Fruit fly (Drosophila melanogaster) whole organism, adult: ENCODE measurements around the gene PGRP-SB1.

Source experiments
- CG11617 ChIP-seq: fragments of 200-800 bp; sonication (Bioruptor generic); optimal IDR thresholded peaks from 2 replicates; lab custom pipeline; 2017; ENCODE audit warnings: mild to moderate bottlenecking, missing biosample characterization, missing genetic modification reagents, missing genetic modification characterization
- CG12768 ChIP-seq: fragments of 200-800 bp; sonication (Bioruptor generic); optimal IDR thresholded peaks from 2 replicates; lab custom pipeline; 2017; ENCODE audit warnings: missing biosample characterization, missing genetic modification characterization, mild to moderate bottlenecking, moderate library complexity, missing genetic modification reagents
- CG14711 ChIP-seq: fragments of 200-800 bp; sonication (Bioruptor generic); optimal IDR thresholded peaks from 2 replicates; lab custom pipeline; 2018; ENCODE audit warnings: missing biosample characterization, mild to moderate bottlenecking, missing genetic modification characterization, moderate library complexity
- CG1620 ChIP-seq: fragments of 200-800 bp; sonication (Bioruptor generic); optimal IDR thresholded peaks from 2 replicates; lab custom pipeline; 2016; ENCODE audit warnings: missing biosample characterization, missing genetic modification characterization
- CG33017 ChIP-seq: fragments of 200-800 bp; sonication (Bioruptor generic); optimal IDR thresholded peaks from 2 replicates; lab custom pipeline; 2018; ENCODE audit warnings: missing biosample characterization, mild to moderate bottlenecking, missing genetic modification characterization, moderate library complexity
- CG5204 ChIP-seq: fragments of 200-800 bp; sonication (Bioruptor generic); optimal IDR thresholded peaks from 2 replicates; lab custom pipeline; 2016; ENCODE audit warnings: missing biosample characterization, missing genetic modification characterization
- CG7045 ChIP-seq: fragments of 200-800 bp; sonication (Bioruptor generic); optimal IDR thresholded peaks from 2 replicates; lab custom pipeline; 2017; ENCODE audit warnings: missing biosample characterization, mild to moderate bottlenecking, missing genetic modification characterization
- CG7101 ChIP-seq: fragments of 200-800 bp; sonication (Bioruptor generic); optimal IDR thresholded peaks from 2 replicates; lab custom pipeline; 2018; ENCODE audit warnings: missing biosample characterization, mild to moderate bottlenecking, missing genetic modification characterization, moderate library complexity
- Clk ChIP-seq: fragments of 200-800 bp; sonication (Bioruptor generic); optimal IDR thresholded peaks from 2 replicates; lab custom pipeline; 2017; ENCODE audit warnings: missing biosample characterization, missing genetic modification characterization
- Crg-1 ChIP-seq: fragments of 200-800 bp; sonication (Bioruptor generic); optimal IDR thresholded peaks from 2 replicates; lab custom pipeline; 2016; ENCODE audit warnings: missing biosample characterization, missing genetic modification characterization
- Hr96 ChIP-seq: fragments of 200-800 bp; sonication (Bioruptor generic); optimal IDR thresholded peaks from 2 replicates; lab custom pipeline; 2016; ENCODE audit warnings: missing biosample characterization, missing genetic modification characterization
- Mnt ChIP-seq: fragments of 200-800 bp; sonication (Bioruptor generic); optimal IDR thresholded peaks from 2 replicates; lab custom pipeline; 2016; ENCODE audit warnings: missing biosample characterization, mild to moderate bottlenecking, missing genetic modification characterization
- bab1 ChIP-seq: fragments of 200-800 bp; sonication (Bioruptor generic); optimal IDR thresholded peaks from 3 replicates; lab custom pipeline; 2019; ENCODE audit warnings: missing biosample characterization, mild to moderate bottlenecking, missing genetic modification characterization, moderate library complexity
- cic ChIP-seq: fragments of 200-800 bp; sonication (Bioruptor generic); optimal IDR thresholded peaks from 2 replicates; lab custom pipeline; 2017; ENCODE audit warnings: missing biosample characterization, mild to moderate bottlenecking, missing genetic modification characterization, moderate library complexity
- cnc ChIP-seq, 2 experiments: fragments of >200 bp; optimal IDR thresholded peaks; 2 replicates each; lab custom pipeline; 2017
- kay ChIP-seq: fragments of 200-800 bp; sonication (Bioruptor generic); peaks from one replicate; lab custom pipeline; 2016; ENCODE audit warnings: missing biosample characterization, missing genetic modification characterization, borderline replicate concordance
- ovo ChIP-seq: fragments of 200-800 bp; sonication (Bioruptor generic); optimal IDR thresholded peaks from 2 replicates; lab custom pipeline; 2016; ENCODE audit warnings: missing biosample characterization, missing genetic modification characterization
- pad ChIP-seq: fragments of 200-800 bp; sonication (Bioruptor generic); optimal IDR thresholded peaks from 3 replicates; lab custom pipeline; 2017; ENCODE audit warnings: missing biosample characterization, missing genetic modification characterization, mild to moderate bottlenecking, moderate library complexity, missing genetic modification reagents
- tj ChIP-seq: fragments of 200-800 bp; sonication (Bioruptor generic); optimal IDR thresholded peaks from 3 replicates; lab custom pipeline; 2017; ENCODE audit warnings: missing biosample characterization, mild to moderate bottlenecking, missing genetic modification characterization, moderate library complexity
- toe ChIP-seq: fragments of 200-800 bp; sonication (Bioruptor generic); optimal IDR thresholded peaks from 2 replicates; lab custom pipeline; 2016; ENCODE audit warnings: missing biosample characterization, missing genetic modification characterization

PGRP-SB1 gene

dm6 chr3L:16746586-16747383 lies 19.0 kb upstream of the PGRP-SB1 start:
- no peak for TF ChIP-seq cic (GFP tag; lab: Kevin White, UChicago)
- TF ChIP-seq CG33017 (tag; lab: Kevin White, UChicago), result no peak
- TF ChIP-seq CG5204 (GFP tag; lab: Kevin White, UChicago), result no peak
- no peak for TF ChIP-seq pad
- no peak for TF ChIP-seq Crg-1 (GFP tag; lab: Kevin White, UChicago)
- no peak for TF ChIP-seq CG7045 (GFP tag; lab: Kevin White, UChicago)
- no peak for TF ChIP-seq tj (GFP tag; lab: Kevin White, UChicago)
- no peak for TF ChIP-seq bab1 (GFP tag; lab: Kevin White, UChicago)

- TF ChIP-seq CG5204 (GFP tag; lab: Kevin White, UChicago) (no peak), CG1620 (GFP tag; lab: Kevin White, UChicago) (no peak), Hr96 (GFP tag; lab: Kevin White, UChicago) (no peak), pad (no peak), ovo (GFP tag; lab: Kevin White, UChicago) (no peak), CG7045 (GFP tag; lab: Kevin White, UChicago) (no peak), Clk (GFP tag; lab: Kevin White, UChicago) (no peak), tj (GFP tag; lab: Kevin White, UChicago) (no peak), CG11617 (GFP tag; lab: Kevin White, UChicago) (no peak), toe (no peak), cnc (optimal IDR thresholded peaks at IDR 0.05; lab: Kevin White, UChicago) (no peak), CG14711 (tag; lab: Kevin White, UChicago) (no peak), CG33017 (tag; lab: Kevin White, UChicago) (no peak), CG12768 (no peak), bab1 (GFP tag; lab: Kevin White, UChicago) (no peak), CG7101 (tag; lab: Kevin White, UChicago) (no peak), Crg-1 (GFP tag; lab: Kevin White, UChicago) (no peak)
Observed at dm6 chr3L:16743906-16744704, 16.3 kb upstream of the PGRP-SB1 start.

dm6 chr3L:16741660-16742059 lies 13.9 kb upstream of the PGRP-SB1 start:
- TF ChIP-seq CG11617 (GFP tag; lab: Kevin White, UChicago), result no peak
- TF ChIP-seq Clk (GFP tag; lab: Kevin White, UChicago), result no peak
- no peak for TF ChIP-seq CG5204 (GFP tag; lab: Kevin White, UChicago)
- no peak for TF ChIP-seq CG12768
- no peak for TF ChIP-seq tj (GFP tag; lab: Kevin White, UChicago)
- TF ChIP-seq CG7101 (tag; lab: Kevin White, UChicago), result no peak
- no peak for TF ChIP-seq kay (GFP tag; lab: Kevin White, UChicago)
- no peak for TF ChIP-seq Crg-1 (GFP tag; lab: Kevin White, UChicago)
- no peak for TF ChIP-seq cic (GFP tag; lab: Kevin White, UChicago)
- no peak for TF ChIP-seq toe
- TF ChIP-seq Hr96 (GFP tag; lab: Kevin White, UChicago), result no peak
- no peak for TF ChIP-seq CG1620 (GFP tag; lab: Kevin White, UChicago)
- no peak for TF ChIP-seq ovo (GFP tag; lab: Kevin White, UChicago)

dm6 chr3L:16733246-16733645 lies 5.5 kb upstream of the PGRP-SB1 start, which contains the start of gene CG9701:
TSS of gene CG9701 (plus strand) at chr3L:16733546.
- TF ChIP-seq Clk (GFP tag; lab: Kevin White, UChicago) (no peak), kay (GFP tag; lab: Kevin White, UChicago) (peak; percentile 35)

dm6 chr3L:16730645-16731044 lies 2.9 kb upstream of the PGRP-SB1 start, which contains the start of gene Dbp73D:
TSS of gene Dbp73D (minus strand) at chr3L:16730818.
- TF ChIP-seq Mnt (GFP tag; lab: Kevin White, UChicago) (peak; percentile 98), bab1 (GFP tag; lab: Kevin White, UChicago) (peak; percentile 29), Crg-1 (GFP tag; lab: Kevin White, UChicago) (no peak), CG7045 (GFP tag; lab: Kevin White, UChicago) (no peak), toe (no peak), pad (no peak), cnc (optimal IDR thresholded peaks at IDR 0.05; lab: Kevin White, UChicago) (no peak), CG7101 (tag; lab: Kevin White, UChicago) (no peak), ovo (GFP tag; lab: Kevin White, UChicago) (no peak), CG5204 (GFP tag; lab: Kevin White, UChicago) (no peak), kay (GFP tag; lab: Kevin White, UChicago) (peak; percentile 25)

- no peak for TF ChIP-seq ovo (GFP tag; lab: Kevin White, UChicago)
- no peak for TF ChIP-seq Crg-1 (GFP tag; lab: Kevin White, UChicago)
- TF ChIP-seq CG14711 (tag; lab: Kevin White, UChicago), result no peak
- TF ChIP-seq Mnt (GFP tag; lab: Kevin White, UChicago), result no peak
- TF ChIP-seq Hr96 (GFP tag; lab: Kevin White, UChicago), result no peak
- no peak for TF ChIP-seq kay (GFP tag; lab: Kevin White, UChicago)
- no peak for TF ChIP-seq CG33017 (tag; lab: Kevin White, UChicago)
- TF ChIP-seq CG7045 (GFP tag; lab: Kevin White, UChicago), result no peak
Observed at dm6 chr3L:16726069-16726591, 1.7 kb downstream of the PGRP-SB1 start, which contains the start of the genes CG13026 and PGRP-SB2. TSS of gene CG13026 (minus strand) at chr3L:16726169. TSS of gene PGRP-SB2 (plus strand) at chr3L:16726541.
